Worm (Caenorhabditis elegans) whole organism, young adult: ENCODE measurements around the gene gtl-1.

Experiments used
- ceh-40 ChIP-seq: fragments of 200-800 bp; sonication (Bioruptor generic); IDR thresholded peaks from 2 replicates; pipeline ENCODE4 v1.3.6; 2022; ENCODE audit warnings: missing genetic modification characterization, missing compliant biosample characterization
- unc-130 ChIP-seq: sonication (generic microtip); optimal IDR thresholded peaks from 2 replicates; lab custom pipeline; 2016; ENCODE audit warnings: missing genetic modification reagents, missing genetic modification characterization, missing compliant biosample characterization

ce11 chrIV:11261535-11261934, 2.2 kb upstream of the gtl-1 start, which contains the start of gene F54D1.1:
- TF ChIP-seq unc-130 (GFP tag; lab: Kevin White, UChicago) = no peak
- TF ChIP-seq ceh-40 (GFP tag; lab: Robert Waterston, UW) = no peak
